ENCODE assay signal across 5 worm cellular contexts in genomic region chrV:11933196-11934028, ce11.
TF ChIP-seq lines count a peak whose summit lies in the region.

Gene aman-2 (minus strand): TSS chrV:11933246.
Gene F58H1.3 (plus strand): TSS chrV:11933978.

TF ChIP-seq in whole organism, L1 larva, 84 proteins besides CTCF, POLR2A, EP300 and RAD21 (continues in another document):
- TF ChIP-seq grh-1 (GFP tag; IDR thresholded peaks at IDR 0.05; lab: Robert Waterston, UW) (no peak), fkh-8 (tag; optimal IDR thresholded peaks at IDR 0.05; lab: Kevin White, UChicago) (peak; percentile 79), nhr-76 (tag; optimal IDR thresholded peaks at IDR 0.05; lab: Kevin White, UChicago) (no peak), rnt-1 (tag; optimal IDR thresholded peaks at IDR 0.05; lab: Kevin White, UChicago) (no peak), efl-3 (GFP tag; optimal IDR thresholded peaks at IDR 0.05; lab: Kevin White, UChicago) (no peak), nhr-12 (tag; optimal IDR thresholded peaks at IDR 0.05; lab: Kevin White, UChicago) (no peak), nhr-28 (tag; optimal IDR thresholded peaks at IDR 0.05; lab: Kevin White, UChicago) (no peak), aha-1 (tag; optimal IDR thresholded peaks at IDR 0.05; lab: Kevin White, UChicago) (no peak), unc-62 (GFP tag; optimal IDR thresholded peaks at IDR 0.05; lab: Kevin White, UChicago) (no peak), mab-9 (GFP tag; IDR thresholded peaks at IDR 0.05; lab: Robert Waterston, UW) (no peak), egl-27 (tag; optimal IDR thresholded peaks at IDR 0.05; lab: Kevin White, UChicago) (no peak), Y116A8C.19 (tag; optimal IDR thresholded peaks at IDR 0.05; lab: Kevin White, UChicago; ENCODE audit: borderline replicate concordance) (no peak), xbp-1 (tag; optimal IDR thresholded peaks at IDR 0.05; lab: Kevin White, UChicago) (peak; percentile 22), zip-4 (GFP tag; optimal IDR thresholded peaks at IDR 0.05; lab: Kevin White, UChicago) (no peak), ceh-88 (GFP tag; IDR thresholded peaks at IDR 0.05; lab: Robert Waterston, UW) (peak; percentile 44; the same call in 1 of the 2 replicates), ceh-8 (GFP tag; optimal IDR thresholded peaks at IDR 0.05; lab: Kevin White, UChicago) (no peak), sup-37 (GFP tag; optimal IDR thresholded peaks at IDR 0.05; lab: Kevin White, UChicago) (no peak), nhr-71 (tag; optimal IDR thresholded peaks at IDR 0.05; lab: Kevin White, UChicago) (peak; percentile 57), isw-1 (GFP tag; IDR thresholded peaks at IDR 0.05; lab: Robert Waterston, UW) (peak; percentile 54; the same call in 1 of the 2 replicates)

TF ChIP-seq in whole organism, L3 larva, 47 proteins besides CTCF, POLR2A, EP300 and RAD21:
- TF ChIP-seq pha-4 (tag; optimal IDR thresholded peaks at IDR 0.05; lab: Kevin White, UChicago) (peak; percentile 71), lin-15B (tag; optimal IDR thresholded peaks at IDR 0.05; lab: Kevin White, UChicago) (peak; percentile 55), nhr-67 (tag; optimal IDR thresholded peaks at IDR 0.05; lab: Kevin White, UChicago) (no peak), sea-2 (GFP tag; optimal IDR thresholded peaks at IDR 0.05; lab: Kevin White, UChicago) (no peak), aly-2 (tag; optimal IDR thresholded peaks at IDR 0.05; lab: Kevin White, UChicago) (no peak), nhr-77 (tag; optimal IDR thresholded peaks at IDR 0.05; lab: Kevin White, UChicago) (no peak), ceh-16 (tag; optimal IDR thresholded peaks at IDR 0.05; lab: Kevin White, UChicago) (no peak), ama-1 (optimal IDR thresholded peaks at IDR 0.05; lab: Kevin White, UChicago) (no peak), lin-39 (tag; optimal IDR thresholded peaks at IDR 0.05; lab: Kevin White, UChicago) (no peak), mml-1 (tag; optimal IDR thresholded peaks at IDR 0.05; lab: Kevin White, UChicago) (no peak), mdl-1 (tag; optimal IDR thresholded peaks at IDR 0.05; lab: Kevin White, UChicago) (no peak), elt-1 (tag; optimal IDR thresholded peaks at IDR 0.05; lab: Kevin White, UChicago) (no peak), nhr-28 (tag; optimal IDR thresholded peaks at IDR 0.05; lab: Kevin White, UChicago) (no peak), elt-2 (tag; optimal IDR thresholded peaks at IDR 0.05; lab: Kevin White, UChicago) (peak; percentile 21), elt-3 (tag; optimal IDR thresholded peaks at IDR 0.05; lab: Kevin White, UChicago) (no peak), nfya-1 (tag; optimal IDR thresholded peaks at IDR 0.05; lab: Kevin White, UChicago; ENCODE audit: insufficient read depth) (peak; percentile 57), hmg-11 (tag; optimal IDR thresholded peaks at IDR 0.05; lab: Kevin White, UChicago) (peak; percentile 36)

TF ChIP-seq in whole organism, early embryonic, 17 proteins besides CTCF, POLR2A, EP300 and RAD21:
- TF ChIP-seq pes-1 (GFP tag; IDR thresholded peaks at IDR 0.05; lab: Robert Waterston, UW) (no peak), aly-1 (tag; optimal IDR thresholded peaks at IDR 0.05; lab: Kevin White, UChicago) (no peak), hmbx-1 (tag; optimal IDR thresholded peaks at IDR 0.05; lab: Kevin White, UChicago) (peak; percentile 34), F13C5.2 (tag; optimal IDR thresholded peaks at IDR 0.05; lab: Kevin White, UChicago) (peak; percentile 30), ets-7 (tag; optimal IDR thresholded peaks at IDR 0.05; lab: Kevin White, UChicago) (no peak), tbx-11 (GFP tag; IDR thresholded peaks at IDR 0.05; lab: Robert Waterston, UW) (no peak), tra-4 (tag; optimal IDR thresholded peaks at IDR 0.05; lab: Kevin White, UChicago) (peak; percentile 14), tbx-37 (GFP tag; conservative IDR thresholded peaks at IDR 0.05; lab: Robert Waterston, UW) (peak; percentile 18; the same call in 1 of the 2 replicates)
TF ChIP-seq in whole organism, early embryonic: peak in this region for 4.

TF ChIP-seq in whole organism, midembryonic, 9 proteins besides CTCF, POLR2A, EP300 and RAD21:
- peak; percentile 81 for TF ChIP-seq cog-1 (tag; optimal IDR thresholded peaks at IDR 0.05; lab: Kevin White, UChicago)
- no peak for TF ChIP-seq ztf-29 (GFP tag; IDR thresholded peaks at IDR 0.05; lab: Robert Waterston, UW)
- peak; percentile 78 for TF ChIP-seq ztf-23 (GFP tag; IDR thresholded peaks at IDR 0.05; lab: Robert Waterston, UW)
- no peak for TF ChIP-seq med-1 (GFP tag; optimal IDR thresholded peaks at IDR 0.05; lab: Kevin White, UChicago; ENCODE audit: insufficient read depth)
- TF ChIP-seq tab-1 (GFP tag; IDR thresholded peaks at IDR 0.05; lab: Robert Waterston, UW): no peak
- TF ChIP-seq ref-1 (GFP tag; conservative IDR thresholded peaks at IDR 0.05; lab: Robert Waterston, UW): no peak

TF ChIP-seq in whole organism, young adult, 124 proteins besides CTCF, POLR2A, EP300 and RAD21:
- TF ChIP-seq ztf-18 (tag; optimal IDR thresholded peaks at IDR 0.05; lab: Kevin White, UChicago): peak; percentile 13
- no peak for TF ChIP-seq mes-4 (tag; optimal IDR thresholded peaks at IDR 0.05; lab: Kevin White, UChicago)
- no peak for TF ChIP-seq fkh-3 (tag; optimal IDR thresholded peaks at IDR 0.05; lab: Kevin White, UChicago)
- peak; percentile 29 for TF ChIP-seq akir-1 (GFP tag; optimal IDR thresholded peaks at IDR 0.05; lab: Kevin White, UChicago)
- peak; percentile 18 for TF ChIP-seq F49E8.2 (tag; optimal IDR thresholded peaks at IDR 0.05; lab: Kevin White, UChicago; ENCODE audit: insufficient read depth)
- no peak for TF ChIP-seq nhr-27 (tag; optimal IDR thresholded peaks at IDR 0.05; lab: Kevin White, UChicago)
- TF ChIP-seq attf-3 (GFP tag; conservative IDR thresholded peaks at IDR 0.05; lab: Robert Waterston, UW): peak; percentile 30; the same call in 1 of the 2 replicates
- TF ChIP-seq ccch-3 (GFP tag; optimal IDR thresholded peaks at IDR 0.05; lab: Kevin White, UChicago): peak; percentile 9
- TF ChIP-seq snpc-4 (GFP tag; optimal IDR thresholded peaks at IDR 0.05; lab: Kevin White, UChicago): no peak
- peak in 1 of 4 experiments; percentile 50 for TF ChIP-seq snpc-4 (tag; optimal IDR thresholded peaks at IDR 0.05; lab: Kevin White, UChicago)
- TF ChIP-seq ZK185.1 (tag; optimal IDR thresholded peaks at IDR 0.05; lab: Kevin White, UChicago; ENCODE audit: poor library complexity, severe bottlenecking): no peak
- peak; percentile 44 for TF ChIP-seq K12H6.12 (tag; optimal IDR thresholded peaks at IDR 0.05; lab: Kevin White, UChicago)
- peak; percentile 91 for TF ChIP-seq ceh-100 (GFP tag; IDR thresholded peaks at IDR 0.05; lab: Robert Waterston, UW)
- peak; percentile 1 for TF ChIP-seq madf-10 (tag; optimal IDR thresholded peaks at IDR 0.05; lab: Kevin White, UChicago)
- TF ChIP-seq pha-4 (tag; optimal IDR thresholded peaks at IDR 0.05; lab: Kevin White, UChicago): no peak
- TF ChIP-seq ztf-28 (GFP tag; IDR thresholded peaks at IDR 0.05; lab: Robert Waterston, UW): no peak
- peak; percentile 1 for TF ChIP-seq nhr-80 (tag; optimal IDR thresholded peaks at IDR 0.05; lab: Kevin White, UChicago)
- TF ChIP-seq D2030.7 (GFP tag; IDR thresholded peaks at IDR 0.05; lab: Robert Waterston, UW): no peak
- peak; percentile 50 for TF ChIP-seq ceh-27 (GFP tag; optimal IDR thresholded peaks at IDR 0.05; lab: Kevin White, UChicago)
- TF ChIP-seq lag-1 (GFP tag; IDR thresholded peaks at IDR 0.05; lab: Robert Waterston, UW): no peak
- 0 out of 2 replicates have a peak, but pooled peaks have one; percentile 40 for TF ChIP-seq ztf-25 (GFP tag; IDR thresholded peaks at IDR 0.05; lab: Robert Waterston, UW)
- TF ChIP-seq Y67H2A.10 (GFP tag; conservative IDR thresholded peaks at IDR 0.05; lab: Robert Waterston, UW): no peak
- peak; percentile 46 for TF ChIP-seq attf-5 (GFP tag; optimal IDR thresholded peaks at IDR 0.05; lab: Kevin White, UChicago)
- no peak for TF ChIP-seq tbp1 (GFP tag; optimal IDR thresholded peaks at IDR 0.05; lab: Kevin White, UChicago)

Comparison
In these comparisons a context has a peak if more than half of its experiments do, and no peak if none do; other contexts are left out.
1. Of the 8 proteins assayed by ChIP-seq in both whole organism, young adult and whole organism, L1 larva: peak only in whole organism, young adult: none; only in whole organism, L1 larva: dpl-1, efl-1, lin-35 and nhr-90; in both: none; in neither: 3; mixed calls (peak in some experiments, not most) for 1.